Fruit fly (Drosophila melanogaster) whole organism, embryonic: Measurements from ENCODE around the gene Fur2.

Experiments used
- Asciz ChIP-seq: fragments of 200-800 bp; sonication (Bioruptor generic); optimal IDR thresholded peaks from 2 replicates; lab custom pipeline; 2017; ENCODE audit warnings: missing biosample characterization, mild to moderate bottlenecking, missing genetic modification characterization, missing genetic modification reagents
- Atf6 ChIP-seq: fragments of 200-800 bp; sonication (Bioruptor generic); IDR thresholded peaks from 2 replicates; pipeline ENCODE4 v1.3.6; 2022; ENCODE audit warnings: missing biosample characterization, missing genetic modification characterization
- B-H1 ChIP-seq: fragments of 200-800 bp; sonication (Bioruptor generic); IDR thresholded peaks from 3 replicates; pipeline ENCODE4 v1.3.6; 2022; ENCODE audit warnings: missing biosample characterization, missing genetic modification characterization
- BEAF-32 ChIP-seq: fragments of 200-800 bp; sonication (Bioruptor generic); optimal IDR thresholded peaks from 3 replicates; lab custom pipeline; 2017; ENCODE audit warnings: missing biosample characterization, missing genetic modification characterization, mild to moderate bottlenecking, moderate library complexity, missing genetic modification reagents
- Bdp1 ChIP-seq: fragments of 200-800 bp; sonication (Bioruptor generic); optimal IDR thresholded peaks from 3 replicates; lab custom pipeline; 2016; ENCODE audit warnings: missing biosample characterization, missing genetic modification characterization
- CG10209 ChIP-seq: fragments of 200-800 bp; sonication (Bioruptor generic); optimal IDR thresholded peaks from 3 replicates; lab custom pipeline; 2017; ENCODE audit warnings: missing biosample characterization, mild to moderate bottlenecking, missing genetic modification characterization, missing genetic modification reagents
- CG10321 ChIP-seq: fragments of 200-800 bp; sonication (Bioruptor generic); IDR thresholded peaks from 2 replicates; pipeline ENCODE4 v1.3.6; 2022; ENCODE audit warnings: missing biosample characterization, missing genetic modification characterization
- CG10959 ChIP-seq: fragments of 200-800 bp; sonication (Bioruptor generic); IDR thresholded peaks from 2 replicates; pipeline ENCODE4 v1.3.6; 2022; ENCODE audit warnings: missing biosample characterization, missing genetic modification characterization
- CG12104 ChIP-seq: fragments of 200-800 bp; sonication (Bioruptor generic); optimal IDR thresholded peaks from 3 replicates; lab custom pipeline; 2016; ENCODE audit warnings: missing biosample characterization, missing genetic modification characterization
- CG12769 ChIP-seq: fragments of 200-800 bp; sonication (Bioruptor generic); optimal IDR thresholded peaks from 2 replicates; lab custom pipeline; 2019; ENCODE audit warnings: missing biosample characterization, mild to moderate bottlenecking, missing genetic modification characterization, moderate library complexity
- CG14050 ChIP-seq: fragments of 200-800 bp; sonication (Bioruptor generic); IDR thresholded peaks from 3 replicates; pipeline ENCODE4 v1.3.6; 2022; ENCODE audit warnings: missing biosample characterization, missing genetic modification characterization
- CG14710 ChIP-seq: fragments of 200-800 bp; sonication (Bioruptor generic); optimal IDR thresholded peaks from 3 replicates; lab custom pipeline; 2019; ENCODE audit warnings: missing biosample characterization, mild to moderate bottlenecking, missing genetic modification characterization, moderate library complexity
- CG1529 ChIP-seq: fragments of 200-800 bp; sonication (Bioruptor generic); optimal IDR thresholded peaks from 3 replicates; lab custom pipeline; 2018; ENCODE audit warnings: missing biosample characterization, missing genetic modification characterization
- CG15601 ChIP-seq: fragments of 200-800 bp; sonication (Bioruptor generic); optimal IDR thresholded peaks from 3 replicates; lab custom pipeline; 2019; ENCODE audit warnings: missing biosample characterization, mild to moderate bottlenecking, missing genetic modification characterization, moderate library complexity
- CG17361 ChIP-seq: fragments of 200-800 bp; sonication (Bioruptor generic); IDR thresholded peaks from 3 replicates; pipeline ENCODE4 v1.3.6; 2022; ENCODE audit warnings: missing biosample characterization, missing genetic modification characterization
- CG18262 ChIP-seq: fragments of 200-800 bp; optimal IDR thresholded peaks from 3 replicates; lab custom pipeline; 2019; ENCODE audit warnings: missing biosample characterization, mild to moderate bottlenecking, missing genetic modification characterization, moderate library complexity
- CG2199 ChIP-seq: fragments of 200-800 bp; sonication (Bioruptor generic); IDR thresholded peaks from 3 replicates; pipeline ENCODE4 v1.3.6; 2022; ENCODE audit warnings: missing biosample characterization, missing genetic modification characterization
- CG34224 ChIP-seq: fragments of 200-800 bp; sonication (Bioruptor generic); IDR thresholded peaks from 3 replicates; pipeline ENCODE4 v1.3.6; 2022; ENCODE audit warnings: missing biosample characterization, missing genetic modification characterization; ENCODE audit not compliant: partially characterized antibody
- CG34422 ChIP-seq: fragments of 200-800 bp; sonication (Bioruptor generic); IDR thresholded peaks from 3 replicates; pipeline ENCODE4 v1.3.6; 2022; ENCODE audit warnings: missing biosample characterization, missing genetic modification characterization
- CG4707 ChIP-seq: fragments of 200-800 bp; sonication (Bioruptor generic); optimal IDR thresholded peaks from 2 replicates; lab custom pipeline; 2018; ENCODE audit warnings: missing biosample characterization, mild to moderate bottlenecking, missing genetic modification characterization, moderate library complexity
- CG4820 ChIP-seq: fragments of 200-800 bp; sonication (Bioruptor generic); optimal IDR thresholded peaks from 3 replicates; lab custom pipeline; 2016; ENCODE audit warnings: missing biosample characterization, missing genetic modification characterization
- CG6254 ChIP-seq: fragments of 200-800 bp; sonication (Bioruptor generic); optimal IDR thresholded peaks from 3 replicates; lab custom pipeline; 2017; ENCODE audit warnings: mild to moderate bottlenecking, missing biosample characterization, missing genetic modification reagents, missing genetic modification characterization
- D ChIP-seq, 2 experiments: fragments of 200-800 bp in 1 of 2; fragments of >200 bp in 1 of 2; sonication (Bioruptor generic) in 1 of 2; optimal IDR thresholded peaks; 2 replicates in 1 of 2; 3 replicates in 1 of 2; lab custom pipeline; 2017; ENCODE audit warnings: mild to moderate bottlenecking in 1 of 2, missing biosample characterization in 1 of 2, missing genetic modification characterization in 1 of 2, missing genetic modification reagents in 1 of 2
- Doc3 ChIP-seq: fragments of 200-800 bp; sonication (Bioruptor generic); IDR thresholded peaks from 3 replicates; pipeline ENCODE4 v1.3.6; 2022; ENCODE audit warnings: missing biosample characterization, missing genetic modification characterization; ENCODE audit not compliant: partially characterized antibody
- Dref ChIP-seq: fragments of 200-800 bp; sonication (Bioruptor generic); IDR thresholded peaks from 2 replicates; pipeline ENCODE4 v1.3.6; 2022; ENCODE audit warnings: missing biosample characterization, missing genetic modification characterization
- E2f2 ChIP-seq: fragments of 200-800 bp; sonication (Bioruptor generic); IDR thresholded peaks from 2 replicates; pipeline ENCODE4 v1.3.6; 2022; ENCODE audit warnings: missing biosample characterization, missing genetic modification characterization
- Hmx ChIP-seq: fragments of 200-800 bp; sonication (Bioruptor generic); optimal IDR thresholded peaks from 2 replicates; lab custom pipeline; 2016; ENCODE audit warnings: missing biosample characterization, missing genetic modification characterization
- Med ChIP-seq: fragments of 200-800 bp; sonication (Bioruptor generic); peaks from one replicate; lab custom pipeline; 2016; ENCODE audit warnings: missing biosample characterization, missing genetic modification characterization, mild to moderate bottlenecking, inconsistent platforms, moderate library complexity
- Oli ChIP-seq: fragments of 200-800 bp; sonication (Bioruptor generic); optimal IDR thresholded peaks from 2 replicates; lab custom pipeline; 2018; ENCODE audit warnings: missing biosample characterization, mild to moderate bottlenecking, missing genetic modification characterization, moderate library complexity
- Poxn ChIP-seq: fragments of 200-800 bp; sonication (Bioruptor generic); IDR thresholded peaks from 2 replicates; pipeline ENCODE4 v1.3.6; 2022; ENCODE audit warnings: missing biosample characterization, missing genetic modification characterization
- Ravus ChIP-seq: fragments of 200-800 bp; sonication (Bioruptor generic); IDR thresholded peaks from 2 replicates; pipeline ENCODE4 v1.3.6; 2022; ENCODE audit warnings: missing biosample characterization, missing genetic modification characterization
- Scr ChIP-seq: fragments of 200-800 bp; sonication (Bioruptor generic); IDR thresholded peaks from 2 replicates; pipeline ENCODE4 v1.3.6; 2022; ENCODE audit warnings: missing biosample characterization, missing genetic modification characterization; ENCODE audit not compliant: partially characterized antibody
- Sry-β ChIP-seq: fragments of 200-800 bp; sonication (Bioruptor generic); optimal IDR thresholded peaks from 2 replicates; lab custom pipeline; 2018; ENCODE audit warnings: missing biosample characterization, mild to moderate bottlenecking, missing genetic modification characterization, moderate library complexity
- Stat92E ChIP-seq, 3 experiments: fragments of >200 bp in 2 of 3; fragments of 200-800 bp in 1 of 3; sonication (Bioruptor generic) in 1 of 3; optimal IDR thresholded peaks; 2 replicates each; lab custom pipeline; 2017 to 2019; ENCODE audit warnings: missing biosample characterization in 3 of 3, missing genetic modification characterization in 3 of 3, mild to moderate bottlenecking in 1 of 3, moderate library complexity in 1 of 3
- Tbp ChIP-seq: fragments of >200 bp; optimal IDR thresholded peaks from 2 replicates; lab custom pipeline; 2018; ENCODE audit warnings: missing biosample characterization, missing genetic modification characterization
- chinmo ChIP-seq: fragments of 200-800 bp; sonication (Bioruptor generic); IDR thresholded peaks from 4 replicates; pipeline ENCODE4 v1.3.6; 2022; ENCODE audit warnings: missing biosample characterization, missing genetic modification characterization; ENCODE audit not compliant: partially characterized antibody
- emc ChIP-seq: fragments of 200-800 bp; sonication (Bioruptor generic); optimal IDR thresholded peaks from 2 replicates; lab custom pipeline; 2016; ENCODE audit warnings: missing biosample characterization, missing genetic modification characterization
- gce ChIP-seq: fragments of 200-800 bp; sonication (Bioruptor generic); IDR thresholded peaks from 3 replicates; pipeline ENCODE4 v1.3.6; 2022; ENCODE audit warnings: missing biosample characterization, missing genetic modification characterization
- inv ChIP-seq: fragments of 200-800 bp; sonication (Bioruptor generic); IDR thresholded peaks from 2 replicates; pipeline ENCODE4 v1.3.6; 2022; ENCODE audit warnings: missing biosample characterization, missing genetic modification characterization; ENCODE audit not compliant: partially characterized antibody
- jumu ChIP-seq: fragments of 200-800 bp; sonication (Bioruptor generic); optimal IDR thresholded peaks from 3 replicates; lab custom pipeline; 2016; ENCODE audit warnings: missing biosample characterization, missing genetic modification characterization
- kah ChIP-seq: fragments of 200-800 bp; sonication (Bioruptor generic); optimal IDR thresholded peaks from 2 replicates; lab custom pipeline; 2018; ENCODE audit warnings: missing biosample characterization, mild to moderate bottlenecking, missing genetic modification characterization
- lbe ChIP-seq: fragments of 200-800 bp; sonication (Bioruptor generic); optimal IDR thresholded peaks from 2 replicates; lab custom pipeline; 2016; ENCODE audit warnings: missing biosample characterization, mild to moderate bottlenecking, missing genetic modification characterization
- mld ChIP-seq: fragments of 200-800 bp; sonication (Bioruptor generic); IDR thresholded peaks from 3 replicates; pipeline ENCODE4 v1.3.6; 2022; ENCODE audit warnings: missing biosample characterization, missing genetic modification characterization; ENCODE audit not compliant: partially characterized antibody
- row ChIP-seq: fragments of 200-800 bp; sonication (Bioruptor generic); IDR thresholded peaks from 3 replicates; pipeline ENCODE4 v1.3.6; 2022; ENCODE audit warnings: missing biosample characterization, missing genetic modification characterization
- shn ChIP-seq: fragments of 200-800 bp; sonication (Bioruptor generic); optimal IDR thresholded peaks from 3 replicates; lab custom pipeline; 2016; ENCODE audit warnings: missing biosample characterization, missing genetic modification characterization
- sqz ChIP-seq: fragments of 200-800 bp; sonication (Bioruptor generic); optimal IDR thresholded peaks from 3 replicates; lab custom pipeline; 2018; ENCODE audit warnings: missing biosample characterization, mild to moderate bottlenecking, missing genetic modification characterization
- tll ChIP-seq, 2 experiments: fragments of 200-800 bp in 1 of 2; fragments of >200 bp in 1 of 2; sonication (Bioruptor generic) in 1 of 2; optimal IDR thresholded peaks; 2 replicates each; lab custom pipeline; 2017 to 2019; ENCODE audit warnings: missing biosample characterization in 2 of 2, missing genetic modification characterization in 2 of 2, mild to moderate bottlenecking in 1 of 2, moderate library complexity in 1 of 2
- vfl ChIP-seq: fragments of 200-800 bp; sonication (Bioruptor generic); optimal IDR thresholded peaks from 2 replicates; lab custom pipeline; 2016; ENCODE audit warnings: missing biosample characterization, missing genetic modification characterization
- vvl ChIP-seq: fragments of 200-800 bp; sonication (Bioruptor generic); IDR thresholded peaks from 2 replicates; pipeline ENCODE4 v1.3.6; 2022; ENCODE audit warnings: missing biosample characterization, missing genetic modification characterization

Fur2 gene

dm6 chrX:16331562-16332233 lies 41.2 kb upstream of the Fur2 start (continued):
- no peak for TF ChIP-seq Sry-β (GFP tag; lab: Kevin White, UChicago)
- peak; percentile 34 for TF ChIP-seq E2f2 (GFP tag; lab: Robert Waterston, UW)
- no peak for TF ChIP-seq CG10209 (GFP tag; lab: Kevin White, UChicago)
- TF ChIP-seq sqz (GFP tag; lab: Kevin White, UChicago), result no peak
- no peak for TF ChIP-seq CG14050 (GFP tag; lab: Robert Waterston, UW)
- no peak for TF ChIP-seq Atf6 (GFP tag; lab: Robert Waterston, UW)
- peak; percentile 60; the same call in 1 of the 3 replicates for TF ChIP-seq mld (GFP tag; lab: Robert Waterston, UW)
- no peak for TF ChIP-seq lbe (GFP tag; lab: Kevin White, UChicago)
- TF ChIP-seq Asciz (GFP tag; lab: Kevin White, UChicago), result no peak
- TF ChIP-seq Doc3 (GFP tag; lab: Robert Waterston, UW), result peak; percentile 71
- 0 out of 3 replicates have a peak, but pooled peaks have one; percentile 36 for TF ChIP-seq CG34422 (GFP tag; lab: Robert Waterston, UW)
- no peak for TF ChIP-seq B-H1 (GFP tag; lab: Robert Waterston, UW)
- peak; percentile 86 for TF ChIP-seq BEAF-32 (GFP tag; lab: Kevin White, UChicago)
- TF ChIP-seq vfl (GFP tag; lab: Kevin White, UChicago), result no peak
- TF ChIP-seq Ravus (GFP tag; lab: Robert Waterston, UW), result no peak
- TF ChIP-seq CG17361 (GFP tag; lab: Robert Waterston, UW), result 0 out of 3 replicates have a peak, but pooled peaks have one; percentile 10
- TF ChIP-seq CG6254, result no peak
- peak; percentile 60 for TF ChIP-seq Med (GFP tag; lab: Kevin White, UChicago)
- peak; percentile 47 for TF ChIP-seq D (optimal IDR thresholded peaks at IDR 0.05; lab: Kevin White, UChicago)
- TF ChIP-seq D (GFP tag; optimal IDR thresholded peaks at IDR 0.05; lab: Kevin White, UChicago), result no peak
- TF ChIP-seq inv (GFP tag; lab: Robert Waterston, UW), result peak; percentile 77
- no peak for TF ChIP-seq CG10321 (GFP tag; lab: Robert Waterston, UW)
- no peak for TF ChIP-seq CG4707 (GFP tag; lab: Kevin White, UChicago)
- no peak for TF ChIP-seq CG10959 (GFP tag; lab: Robert Waterston, UW)
- no peak for TF ChIP-seq CG12769 (tag; lab: Kevin White, UChicago)
- no peak for TF ChIP-seq Oli
- no peak for TF ChIP-seq CG18262 (tag; lab: Kevin White, UChicago)
- no peak for TF ChIP-seq kah
- TF ChIP-seq Bdp1 (GFP tag; lab: Kevin White, UChicago), result no peak
- peak; percentile 48 for TF ChIP-seq Dref (GFP tag; lab: Robert Waterston, UW)
- TF ChIP-seq CG14710 (tag; lab: Kevin White, UChicago), result peak; percentile 10
- no peak for TF ChIP-seq gce
- no peak for TF ChIP-seq shn
- TF ChIP-seq jumu (GFP tag; lab: Kevin White, UChicago), result no peak
- TF ChIP-seq emc (GFP tag; lab: Kevin White, UChicago), result no peak
- no peak for TF ChIP-seq vvl
- TF ChIP-seq row (GFP tag; lab: Robert Waterston, UW), result peak; percentile 85
- TF ChIP-seq CG34224 (GFP tag; lab: Robert Waterston, UW), result peak; percentile 78
- TF ChIP-seq CG12104, result no peak
- TF ChIP-seq tll (GFP tag; optimal IDR thresholded peaks at IDR 0.05; lab: Kevin White, UChicago), result peak in 1 of 2 experiments; percentile 21
- TF ChIP-seq Poxn (GFP tag; lab: Robert Waterston, UW), result no peak
- no peak for TF ChIP-seq CG2199 (GFP tag; lab: Robert Waterston, UW)
- no peak for TF ChIP-seq chinmo (GFP tag; lab: Robert Waterston, UW)
- TF ChIP-seq CG4820, result no peak
- TF ChIP-seq Stat92E (GFP tag; optimal IDR thresholded peaks at IDR 0.05; lab: Kevin White, UChicago), result no peak
- TF ChIP-seq CG1529 (GFP tag; lab: Kevin White, UChicago), result no peak
- TF ChIP-seq Scr (GFP tag; lab: Robert Waterston, UW), result peak; percentile 86
- TF ChIP-seq Hmx (GFP tag; lab: Kevin White, UChicago), result no peak
- peak; percentile 40 for TF ChIP-seq CG15601 (tag; lab: Kevin White, UChicago)
- TF ChIP-seq Tbp (GFP tag; lab: Kevin White, UChicago), result no peak
